Worm (Caenorhabditis elegans): ENCODE measurements around the gene T02H6.11.

The T02H6.11 gene

ce11 chrII:675822-676221, 25.1 kb downstream of the T02H6.11 start:
- no peak for TF ChIP-seq unc-62 (GFP tag; optimal IDR thresholded peaks at IDR 0.05)

DNA sequence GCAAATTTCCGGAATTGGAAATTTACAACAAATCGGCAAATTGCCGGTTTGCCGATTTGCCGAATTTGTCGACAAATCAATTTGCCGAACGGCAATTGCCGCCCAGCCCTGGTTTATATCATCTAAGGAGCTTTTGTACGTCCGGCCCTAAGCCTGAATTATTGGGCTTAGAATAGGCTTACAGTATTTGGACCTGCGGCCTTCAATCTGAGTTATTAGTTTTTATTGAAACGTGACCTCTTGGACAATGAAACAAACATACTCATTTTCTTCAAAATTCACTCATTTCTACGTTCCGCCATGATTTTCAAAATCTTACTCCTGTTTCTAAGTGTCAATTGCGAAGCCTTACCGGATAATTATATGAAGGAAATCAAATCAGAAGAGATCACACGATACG, 25.6 kb downstream of the T02H6.11 start, which contains the start of gene Y39F10C.1:
Gene Y39F10C.1 (plus strand): TSS at position 301 of the 400 bp plus-strand sequence.
- no peak for TF ChIP-seq unc-62 (GFP tag; optimal IDR thresholded peaks at IDR 0.05)

DNA sequence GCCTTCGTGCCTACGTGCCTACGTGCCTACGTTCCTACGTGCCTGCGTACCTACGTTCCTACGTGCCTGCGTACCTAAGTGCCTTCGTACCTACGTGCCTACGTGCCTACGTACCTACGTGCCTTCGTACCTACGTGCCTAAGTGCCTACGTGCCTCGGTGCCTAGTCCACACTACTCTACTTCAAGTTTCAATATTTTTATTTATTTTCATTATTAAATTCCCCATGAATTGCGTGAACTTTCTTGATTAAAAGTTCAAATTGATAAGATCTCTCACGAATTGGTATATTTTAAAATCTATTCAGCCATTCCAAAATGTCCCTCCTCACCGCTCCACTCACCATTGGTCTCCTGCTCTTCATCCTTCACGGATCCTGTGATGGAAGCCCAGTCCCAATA, 26.8 kb downstream of the T02H6.11 start, which contains the start of gene Y39F10C.3:
Gene Y39F10C.3 (plus strand): TSS at position 301 of the 400 bp plus-strand sequence.
- TF ChIP-seq unc-62 (GFP tag; optimal IDR thresholded peaks at IDR 0.05) = no peak

ce11 chrII:671025-671424, 29.9 kb downstream of the T02H6.11 start, which contains the start of gene sri-46:
sri-46 (minus strand) TSS chrII:671125.
- no peak for TF ChIP-seq unc-62 (GFP tag; optimal IDR thresholded peaks at IDR 0.05)

DNA sequence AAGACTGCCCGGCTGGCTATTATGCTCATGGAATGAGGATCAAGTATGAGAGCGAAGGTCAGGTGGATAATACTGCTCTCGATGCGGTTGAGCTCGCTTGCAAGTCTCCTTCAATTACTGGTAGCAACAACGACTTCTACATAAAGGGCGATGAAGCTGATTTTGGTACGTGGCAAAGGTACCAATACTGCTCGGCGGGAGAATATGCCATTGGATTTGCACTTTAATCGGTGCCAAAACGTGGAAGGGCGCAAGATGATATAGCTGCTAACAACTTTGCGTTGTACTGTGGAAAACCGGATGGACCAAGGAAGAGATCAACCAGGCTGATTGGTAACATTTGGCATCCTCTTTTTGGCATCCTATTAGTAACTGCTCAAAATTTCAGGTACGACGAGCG, 33.1 kb downstream of the T02H6.11 start:
- TF ChIP-seq unc-62 (GFP tag; optimal IDR thresholded peaks at IDR 0.05) = no peak

- TF ChIP-seq unc-62 (GFP tag; optimal IDR thresholded peaks at IDR 0.05) = no peak
Observed at ce11 chrII:661696-662095, 39.2 kb downstream of the T02H6.11 start, which contains the start of gene sri-45. sri-45 (minus strand) TSS chrII:661796.

DNA sequence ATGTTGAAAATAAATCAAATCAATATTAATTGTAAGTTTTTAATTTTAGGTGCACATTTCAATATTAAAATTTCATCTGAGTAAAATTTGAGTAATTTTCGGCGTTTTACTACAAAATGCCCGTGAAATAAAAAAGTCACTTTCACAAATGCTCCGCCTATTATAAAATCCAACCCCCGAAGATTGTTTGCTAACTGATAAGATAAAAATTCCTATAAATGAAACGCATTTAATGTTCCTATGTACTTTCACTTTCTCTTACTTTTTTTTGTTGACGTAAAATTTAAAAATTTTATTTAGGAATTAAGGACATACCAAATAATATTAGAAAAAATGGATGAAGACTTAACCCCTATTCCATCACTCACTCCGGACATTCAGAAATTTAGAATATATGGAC, 42.6 kb downstream of the T02H6.11 start, which contains the start of gene sdz-24:
Gene sdz-24 (plus strand): TSS at position 301 of the 400 bp plus-strand sequence.
- no peak for TF ChIP-seq unc-62 (GFP tag; optimal IDR thresholded peaks at IDR 0.05)

ce11 chrII:651324-651723, 49.6 kb downstream of the T02H6.11 start:
- TF ChIP-seq unc-62 (GFP tag; optimal IDR thresholded peaks at IDR 0.05) = no peak
